Worm (Caenorhabditis elegans) whole organism, early embryonic: ENCODE measurements around the gene fbxa-144.

Source experiments
- B0310.2 ChIP-seq: sonication (generic microtip); optimal IDR thresholded peaks from 2 replicates; lab custom pipeline; 2016; ENCODE audit warnings: mild to moderate bottlenecking, missing genetic modification characterization, missing compliant biosample characterization
- ama-1 ChIP-seq: fragments of 150-350 bp; optimal IDR thresholded peaks from 2 replicates; lab custom pipeline; 2014
- ets-7 ChIP-seq: sonication (generic microtip); optimal IDR thresholded peaks from 2 replicates; lab custom pipeline; 2016; ENCODE audit warnings: missing genotype, missing genetic modification characterization, missing compliant biosample characterization
- hmbx-1 ChIP-seq: sonication (generic microtip); optimal IDR thresholded peaks from 2 replicates; lab custom pipeline; 2016; ENCODE audit warnings: mild to moderate bottlenecking, missing genetic modification characterization, missing compliant biosample characterization
- hmg-4 ChIP-seq: fragments of 200-800 bp; sonication (Bioruptor generic); optimal IDR thresholded peaks from 2 replicates; lab custom pipeline; 2018; ENCODE audit warnings: mild to moderate bottlenecking, missing genetic modification characterization, missing compliant biosample characterization
- tbx-37 ChIP-seq: fragments of 200-800 bp; sonication (Bioruptor generic); conservative IDR thresholded peaks from 2 replicates; pipeline ENCODE4 v1.3.6; 2022; ENCODE audit warnings: missing genetic modification reagents, missing genetic modification characterization, missing compliant biosample characterization

DNA sequence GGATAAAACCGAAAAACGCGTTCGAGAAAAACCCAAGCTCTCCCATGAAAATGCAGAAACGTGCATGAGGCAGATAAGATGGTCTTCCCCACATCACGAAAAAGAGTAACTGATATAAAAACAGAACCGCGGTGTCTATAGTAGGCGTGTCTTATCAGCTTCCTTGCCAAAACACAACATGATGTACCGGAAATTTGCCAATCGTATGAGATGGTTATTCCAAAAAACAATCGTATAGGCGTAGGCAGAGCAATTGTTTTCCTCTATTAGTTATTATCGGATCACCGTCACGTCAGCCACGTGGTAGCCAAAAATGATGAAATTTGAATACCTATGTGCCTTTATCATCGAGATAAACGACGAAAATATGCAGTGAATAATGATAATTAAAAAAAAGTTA is 33.2 kb downstream of the fbxa-144 start, which contains the start of gene str-7:
- TF ChIP-seq hmg-4 (GFP tag; lab: Kevin White, UChicago) (no peak), tbx-37 (no peak), ets-7 (tag; lab: Kevin White, UChicago) (no peak), ama-1 (lab: Kevin White, UChicago) (no peak), B0310.2 (tag; lab: Kevin White, UChicago) (no peak), hmbx-1 (tag; lab: Kevin White, UChicago) (no peak)
